Worm (Caenorhabditis elegans): ENCODE results near the gene F21H12.3.
A peak's percentile ranks its signal among the peaks of the same experiment; 100 is the strongest.

- TF ChIP-seq tbx-37 (GFP tag; conservative IDR thresholded peaks at IDR 0.05), result no peak
- TF ChIP-seq F13C5.2 (tag; optimal IDR thresholded peaks at IDR 0.05), result no peak
- TF ChIP-seq ceh-36 (tag; optimal IDR thresholded peaks at IDR 0.05), result peak; percentile 66
- no peak for TF ChIP-seq ama-1 (optimal IDR thresholded peaks at IDR 0.05)
- no peak for TF ChIP-seq scrt-1 (GFP tag; IDR thresholded peaks at IDR 0.05)
Measured at ce11 chrII:6118163-6118562, 35.4 kb downstream of the F21H12.3 start, which contains the start of gene C29H12.6.

Data from whole organism, early embryonic.